Worm (Caenorhabditis elegans): ENCODE measurements around the gene srab-9.

ce11 chrV:3162299-3162698, 21.2 kb upstream of the srab-9 start:
- TF ChIP-seq ces-1 (GFP tag; optimal IDR thresholded peaks at IDR 0.05) (no peak), snpc-4 (tag; optimal IDR thresholded peaks at IDR 0.05) (no peak), unc-62 (GFP tag; optimal IDR thresholded peaks at IDR 0.05) (no peak), ceh-43 (GFP tag; optimal IDR thresholded peaks at IDR 0.05) (no peak), nhr-76 (tag; optimal IDR thresholded peaks at IDR 0.05) (no peak), tbx-8 (GFP tag; optimal IDR thresholded peaks at IDR 0.05) (no peak), lsy-2 (tag; optimal IDR thresholded peaks at IDR 0.05) (no peak)

Measured in whole organism, mixed stage, embryonic.